Fruit fly (Drosophila melanogaster) ovary, adult (tissue): ENCODE results near the gene CG33127.
A peak's percentile ranks its signal among the peaks of the same experiment; 100 is the strongest.

ENCODE experiments used
- CG17801 ChIP-seq: fragments of 200-800 bp; optimal IDR thresholded peaks from 2 replicates; lab custom pipeline; 2019; ENCODE audit warnings: missing biosample characterization, mild to moderate bottlenecking, missing genetic modification characterization, moderate library complexity; ENCODE audit not compliant: partially characterized antibody

Gene CG33127

DNA sequence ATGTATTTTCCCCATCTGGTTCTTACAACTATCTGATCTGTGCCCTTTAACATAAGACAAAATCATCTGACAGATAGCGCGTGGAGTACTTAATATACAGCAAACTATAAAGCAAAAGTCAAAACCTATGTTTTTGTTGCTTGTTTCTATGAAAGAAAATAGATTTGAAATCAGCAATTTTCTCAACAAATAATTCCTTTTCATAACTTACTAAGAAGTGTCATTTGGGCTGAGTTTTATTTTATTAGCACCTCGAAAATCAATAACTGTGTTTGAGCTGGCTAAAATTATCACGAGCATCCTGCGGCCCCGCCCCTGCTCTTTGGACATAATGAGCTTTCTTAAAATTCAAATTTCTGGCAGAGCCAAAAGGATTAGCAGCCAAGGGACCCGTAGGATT is 10.3 kb downstream of the CG33127 start, which contains the start of gene CG31921:
Gene CG31921 (minus strand): TSS at position 101 of the 400 bp plus-strand sequence.
- TF ChIP-seq CG17801 (GFP tag; lab: Kevin White, UChicago) = no peak

DNA sequence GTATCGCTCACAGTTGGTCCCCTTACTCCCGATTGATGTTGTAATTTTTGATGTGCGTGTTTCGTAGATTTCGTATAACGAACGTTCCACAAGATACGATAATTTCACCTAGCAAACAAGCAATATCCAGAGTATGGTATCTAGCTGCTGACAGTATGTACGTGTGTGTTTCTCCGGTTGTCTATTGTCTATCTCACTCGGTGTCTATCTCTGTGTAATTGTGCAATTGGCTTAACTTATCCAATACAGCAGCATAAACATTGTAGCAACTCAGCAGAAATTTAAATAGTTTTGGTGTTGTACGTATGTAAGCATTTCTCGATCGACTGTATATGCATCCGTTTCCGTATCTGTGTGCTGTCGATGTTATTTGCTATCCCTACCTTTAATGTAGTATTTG is 24.9 kb downstream of the CG33127 start:
- TF ChIP-seq CG17801 (GFP tag; lab: Kevin White, UChicago) = no peak

DNA sequence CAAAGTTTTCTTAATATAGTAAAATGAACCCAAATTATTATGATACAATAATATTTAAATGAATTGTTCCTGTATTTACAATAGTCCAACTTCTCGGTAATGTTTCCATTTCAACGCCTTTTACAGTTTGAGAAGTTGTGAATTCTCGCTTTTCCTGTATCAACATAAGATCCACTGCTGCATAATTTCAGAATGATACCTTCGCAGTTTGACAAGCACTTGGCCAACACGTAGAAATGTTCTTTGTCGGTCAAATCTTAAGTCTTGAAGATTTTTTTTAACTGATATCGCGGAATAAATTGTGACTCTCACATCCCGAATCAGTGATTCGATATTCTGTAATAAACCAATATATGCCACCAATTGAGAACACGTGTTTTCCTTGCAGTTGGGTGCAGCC is 25.7 kb downstream of the CG33127 start:
- no peak for TF ChIP-seq CG17801 (GFP tag; lab: Kevin White, UChicago)

DNA sequence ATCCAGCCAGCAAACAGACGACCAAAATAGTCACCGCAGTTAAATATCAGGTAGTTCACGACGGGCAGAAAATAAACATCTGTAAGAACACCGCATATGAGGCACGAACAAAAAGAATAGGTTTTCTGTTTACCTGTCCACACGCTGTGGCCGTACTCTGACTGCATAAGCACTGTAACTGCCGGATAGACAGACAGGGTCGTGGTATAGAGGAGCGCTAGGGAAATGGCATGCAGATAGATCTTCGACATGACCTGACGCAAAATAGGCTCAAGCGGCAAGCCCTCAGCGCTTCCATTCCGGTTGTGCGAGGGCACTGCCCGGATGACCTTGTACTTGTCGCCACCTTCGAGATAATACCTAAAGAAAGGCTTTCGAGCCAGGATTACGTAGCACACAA is 34.3 kb downstream of the CG33127 start:
- no peak for TF ChIP-seq CG17801 (GFP tag; lab: Kevin White, UChicago)

DNA sequence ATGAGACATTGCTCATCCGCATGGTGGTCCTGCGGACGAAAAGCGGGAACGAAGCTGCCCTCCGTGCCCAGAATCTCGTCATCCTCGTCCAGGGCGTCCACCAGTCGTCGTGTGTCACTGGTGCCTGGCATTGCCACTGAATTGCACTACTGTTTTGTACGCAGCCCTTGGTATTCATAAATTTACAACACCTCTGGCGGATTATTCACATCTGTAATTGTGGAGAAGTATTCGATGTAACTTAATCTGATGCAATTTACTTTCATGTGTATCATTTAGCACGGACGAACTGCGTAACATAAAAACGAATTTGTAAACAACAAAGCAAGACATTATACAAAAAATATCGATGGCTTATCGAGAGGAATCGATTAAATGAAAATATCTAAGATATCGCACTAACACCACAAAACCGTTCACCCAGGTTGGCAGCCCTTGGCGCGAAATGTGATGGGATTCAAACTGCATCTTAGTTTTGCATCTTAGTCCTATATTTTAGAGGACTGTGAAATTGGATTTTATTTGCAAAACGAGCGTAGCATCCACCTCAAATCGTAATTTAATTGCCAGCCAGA is 35.7 kb downstream of the CG33127 start, which contains the start of gene Ent1:
Gene Ent1 (minus strand): TSS at position 319 of the 575 bp plus-strand sequence.
- TF ChIP-seq CG17801 (GFP tag; lab: Kevin White, UChicago) = peak; percentile 46

DNA sequence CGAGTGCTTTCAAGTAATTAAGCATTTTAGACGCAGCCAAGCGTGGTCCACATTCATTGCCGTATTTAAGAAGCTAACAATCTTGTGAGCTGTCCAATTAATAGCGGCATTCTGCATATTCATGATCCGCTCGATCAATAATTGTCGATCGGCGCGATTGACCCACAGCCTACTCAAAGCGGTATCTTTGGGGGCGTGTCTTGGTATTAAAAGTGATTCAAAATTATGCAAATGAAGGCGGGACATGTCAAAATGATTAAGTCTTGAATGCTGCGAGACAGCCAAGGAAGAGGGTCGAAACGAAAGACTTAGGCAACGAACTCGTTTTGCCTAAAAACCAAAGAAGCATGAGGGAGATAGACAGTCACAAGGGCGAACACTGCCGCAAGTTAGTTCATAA is 45.0 kb downstream of the CG33127 start:
- no peak for TF ChIP-seq CG17801 (GFP tag; lab: Kevin White, UChicago)

DNA sequence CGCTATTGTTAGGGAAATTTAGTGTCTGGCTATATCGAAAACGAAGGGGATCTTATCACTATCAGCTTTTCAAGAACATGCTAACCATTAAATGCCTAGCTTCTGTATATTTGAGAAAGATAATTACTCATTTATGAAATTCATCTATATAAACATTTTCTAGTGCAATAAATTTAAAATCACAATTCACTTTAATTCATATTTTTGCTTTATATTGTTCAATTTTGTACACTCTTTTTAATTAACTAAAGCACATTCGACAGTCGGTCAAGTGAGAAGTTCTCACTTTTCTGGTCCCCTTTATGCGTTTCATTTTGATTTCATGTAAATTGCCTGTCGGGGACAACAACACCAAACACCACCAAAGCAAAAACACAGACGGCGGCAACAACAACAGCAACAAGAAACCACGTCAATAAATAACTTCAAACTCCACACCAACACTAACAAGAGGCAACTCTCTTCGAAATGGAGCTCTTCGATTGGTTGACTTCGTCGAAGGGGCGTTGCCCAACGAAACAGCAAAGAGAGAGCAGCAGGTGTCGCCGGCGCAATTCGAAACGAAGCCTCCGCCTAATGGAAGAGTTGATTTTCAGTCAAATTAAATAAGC is 46.6 kb downstream of the CG33127 start:
- TF ChIP-seq CG17801 (GFP tag; lab: Kevin White, UChicago) = no peak

DNA sequence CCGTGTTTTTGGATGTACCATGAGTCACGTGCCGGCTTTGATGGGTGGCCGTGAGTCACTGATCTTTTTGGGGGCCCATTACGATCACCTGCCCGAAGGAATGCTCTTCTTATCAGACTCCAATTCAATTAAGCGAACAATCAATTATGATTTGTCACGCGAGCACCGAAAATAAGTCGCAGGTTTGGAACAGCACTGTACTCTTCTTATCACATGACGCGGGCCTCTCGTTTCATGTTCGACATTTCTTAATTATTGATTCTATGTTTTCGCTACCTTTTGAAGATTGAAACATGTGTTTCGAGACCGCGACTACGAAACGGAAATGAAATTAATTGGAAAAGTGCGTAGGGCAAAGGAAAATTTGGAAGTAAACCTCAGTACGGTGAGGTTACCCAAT is 47.9 kb downstream of the CG33127 start:
- TF ChIP-seq CG17801 (GFP tag; lab: Kevin White, UChicago) = no peak

DNA sequence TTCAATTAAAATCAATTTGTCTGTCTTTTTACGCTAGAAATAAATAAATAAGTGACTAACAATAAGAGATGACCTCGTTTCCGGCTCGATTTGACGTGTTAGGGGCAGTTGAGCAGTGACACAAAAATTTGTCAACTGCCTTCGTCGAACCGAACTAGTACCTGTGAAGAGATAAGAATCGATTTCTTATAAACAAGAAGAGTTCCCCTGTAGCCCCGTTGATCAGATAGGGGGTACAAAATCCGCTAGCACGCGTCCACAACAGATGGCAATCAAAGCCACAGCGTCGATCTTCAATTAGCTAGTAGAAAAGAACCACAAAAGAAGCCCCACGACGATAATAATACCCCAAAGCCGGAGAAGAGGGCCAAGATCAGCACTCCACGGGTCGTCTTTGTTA is 49.8 kb downstream of the CG33127 start:
- no peak for TF ChIP-seq CG17801 (GFP tag; lab: Kevin White, UChicago)
